Worm (Caenorhabditis elegans): ENCODE results near the gene oac-15.

DNA sequence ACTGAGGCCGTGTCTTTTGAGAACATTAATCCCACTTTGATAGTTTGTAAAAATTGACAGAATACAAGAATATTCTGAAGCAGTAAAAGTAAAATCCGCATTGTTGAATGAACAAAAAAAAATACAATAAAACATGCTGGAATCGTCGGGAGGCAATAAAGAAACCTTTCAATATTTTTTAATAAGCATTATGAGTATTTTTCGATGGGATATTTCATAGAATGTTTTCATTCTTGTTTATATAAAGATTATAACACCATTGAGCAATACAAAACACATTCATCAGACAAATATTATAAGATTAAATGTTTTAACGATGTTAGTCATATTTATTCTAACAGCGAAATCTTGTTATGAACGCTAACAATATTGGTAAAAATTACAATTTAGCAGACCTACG lies 44.0 kb upstream of the oac-15 start, which contains the start of gene gcy-20:
- TF ChIP-seq ama-1 (optimal IDR thresholded peaks at IDR 0.05) = no peak
- TF ChIP-seq ztf-11 (tag; optimal IDR thresholded peaks at IDR 0.05) = no peak
- TF ChIP-seq nhr-11 (tag; optimal IDR thresholded peaks at IDR 0.05) = no peak
- TF ChIP-seq fos-1 (tag; optimal IDR thresholded peaks at IDR 0.05) = no peak

Data from whole organism, L3 larva.